Fruit fly (Drosophila melanogaster): ENCODE data around the gene Sras.
A peak's percentile ranks its signal among the peaks of the same experiment; 100 is the strongest.

Gene Sras

dm6 chr3L:5553717-5554116 lies 9.9 kb upstream of the Sras start:
- TF ChIP-seq dsf (GFP tag; optimal IDR thresholded peaks at IDR 0.05; ENCODE audit: borderline replicate concordance) (no peak), CG32264 (GFP tag; optimal IDR thresholded peaks at IDR 0.05) (no peak), Hr78 (GFP tag; optimal IDR thresholded peaks at IDR 0.05) (no peak), sage (GFP tag; optimal IDR thresholded peaks at IDR 0.05) (no peak), Vsx2 (GFP tag; optimal IDR thresholded peaks at IDR 0.05; ENCODE audit: partially characterized antibody) (no peak), Mio (GFP tag; optimal IDR thresholded peaks at IDR 0.05) (no peak), foxo (GFP tag; optimal IDR thresholded peaks at IDR 0.05) (no peak), h (GFP tag; optimal IDR thresholded peaks at IDR 0.05) (no peak), brk (GFP tag; optimal IDR thresholded peaks at IDR 0.05) (no peak), Dfd (GFP tag; optimal IDR thresholded peaks at IDR 0.05) (no peak), pan (optimal IDR thresholded peaks at IDR 0.05) (no peak), Abd-B (GFP tag; optimal IDR thresholded peaks at IDR 0.05) (no peak), Hr83 (GFP tag; optimal IDR thresholded peaks at IDR 0.05; ENCODE audit: poor library complexity, severe bottlenecking) (no peak), Dif (GFP tag; optimal IDR thresholded peaks at IDR 0.05; ENCODE audit: partially characterized antibody) (no peak), OdsH (GFP tag; optimal IDR thresholded peaks at IDR 0.05) (no peak), CG9705 (GFP tag; optimal IDR thresholded peaks at IDR 0.05) (no peak), GATAd (GFP tag; optimal IDR thresholded peaks at IDR 0.05) (no peak), dmrt93B (GFP tag; optimal IDR thresholded peaks at IDR 0.05) (no peak), fru (GFP tag; optimal IDR thresholded peaks at IDR 0.05) (no peak), Rel (GFP tag; optimal IDR thresholded peaks at IDR 0.05) (no peak), Rel (tag; optimal IDR thresholded peaks at IDR 0.05) (no peak)

- TF ChIP-seq GATAd (GFP tag; optimal IDR thresholded peaks at IDR 0.05) (no peak), Dfd (GFP tag; optimal IDR thresholded peaks at IDR 0.05) (no peak), Hr78 (GFP tag; optimal IDR thresholded peaks at IDR 0.05) (no peak), Jra (GFP tag; optimal IDR thresholded peaks at IDR 0.05) (no peak), Rel (GFP tag; optimal IDR thresholded peaks at IDR 0.05) (no peak), Rel (tag; optimal IDR thresholded peaks at IDR 0.05) (peak; percentile 19), dsf (GFP tag; optimal IDR thresholded peaks at IDR 0.05; ENCODE audit: borderline replicate concordance) (no peak), N (GFP tag; optimal IDR thresholded peaks at IDR 0.05) (no peak), fru (GFP tag; optimal IDR thresholded peaks at IDR 0.05) (peak; percentile 73), pan (optimal IDR thresholded peaks at IDR 0.05) (no peak), Myc (optimal IDR thresholded peaks at IDR 0.05) (no peak), jim (GFP tag; optimal IDR thresholded peaks at IDR 0.05) (no peak), h (GFP tag; optimal IDR thresholded peaks at IDR 0.05) (peak; percentile 75), CG32264 (GFP tag; optimal IDR thresholded peaks at IDR 0.05) (no peak), CrebA (GFP tag; optimal IDR thresholded peaks at IDR 0.05; ENCODE audit: borderline replicate concordance) (no peak), ey (GFP tag; optimal IDR thresholded peaks at IDR 0.05) (peak; percentile 65), rgr (GFP tag; optimal IDR thresholded peaks at IDR 0.05) (peak; percentile 79), sv (GFP tag; optimal IDR thresholded peaks at IDR 0.05) (no peak), Dif (GFP tag; optimal IDR thresholded peaks at IDR 0.05; ENCODE audit: partially characterized antibody) (no peak), Hr83 (GFP tag; optimal IDR thresholded peaks at IDR 0.05; ENCODE audit: poor library complexity, severe bottlenecking) (no peak), psq (GFP tag; optimal IDR thresholded peaks at IDR 0.05) (peak; percentile 59), OdsH (GFP tag; optimal IDR thresholded peaks at IDR 0.05) (peak; percentile 59), tai (GFP tag; optimal IDR thresholded peaks at IDR 0.05) (no peak), dmrt93B (GFP tag; optimal IDR thresholded peaks at IDR 0.05) (peak; percentile 72), sage (GFP tag; optimal IDR thresholded peaks at IDR 0.05) (peak; percentile 66), dl (GFP tag; optimal IDR thresholded peaks at IDR 0.05; ENCODE audit: insufficient read depth in 1 of 2, partially characterized antibody in 2 of 2) (no peak), br (GFP tag; optimal IDR thresholded peaks at IDR 0.05) (peak; percentile 56), brk (GFP tag; optimal IDR thresholded peaks at IDR 0.05) (no peak), Mio (GFP tag; optimal IDR thresholded peaks at IDR 0.05) (no peak), CG9705 (GFP tag; optimal IDR thresholded peaks at IDR 0.05) (peak; percentile 50), woc (GFP tag; optimal IDR thresholded peaks at IDR 0.05) (peak; percentile 26), HLH106 (tag; optimal IDR thresholded peaks at IDR 0.05) (peak; percentile 87), Vsx2 (GFP tag; optimal IDR thresholded peaks at IDR 0.05; ENCODE audit: partially characterized antibody) (no peak), lola (GFP tag; optimal IDR thresholded peaks at IDR 0.05) (no peak), Hnf4 (GFP tag; optimal IDR thresholded peaks at IDR 0.05) (peak; percentile 65), Sp1 (GFP tag; optimal IDR thresholded peaks at IDR 0.05) (peak; percentile 65), usp (GFP tag; optimal IDR thresholded peaks at IDR 0.05) (no peak), foxo (GFP tag; optimal IDR thresholded peaks at IDR 0.05) (peak in 1 of 2 experiments; percentile 77), Abd-B (GFP tag; optimal IDR thresholded peaks at IDR 0.05) (no peak)
Measured at dm6 chr3L:5554377-5554776, 9.2 kb upstream of the Sras start.

Data from whole organism, wandering third instar larva.